Fruit fly (Drosophila melanogaster) whole organism, wandering third instar larva: ENCODE data around the gene CG9215.

ENCODE experiments used
- Abd-B ChIP-seq: fragments of >200 bp; optimal IDR thresholded peaks from 2 replicates; lab custom pipeline; 2017; ENCODE audit warnings: missing biosample characterization, missing genetic modification characterization
- Dfd ChIP-seq: fragments of >200 bp; optimal IDR thresholded peaks from 2 replicates; lab custom pipeline; 2017; ENCODE audit warnings: missing biosample characterization, missing genetic modification characterization
- Dif ChIP-seq: fragments of 200-275, 200-300 bp; sonication (Bioruptor generic); optimal IDR thresholded peaks from 2 replicates; lab custom pipeline; 2018; ENCODE audit warnings: missing biosample characterization, missing genetic modification characterization; ENCODE audit not compliant: partially characterized antibody
- HLH106 ChIP-seq: fragments of 200-800 bp; optimal IDR thresholded peaks from 3 replicates; lab custom pipeline; 2019; ENCODE audit warnings: missing biosample characterization, mild to moderate bottlenecking, missing genetic modification characterization, moderate library complexity
- br ChIP-seq: fragments of 200-800 bp; sonication (Bioruptor generic); optimal IDR thresholded peaks from 2 replicates; lab custom pipeline; 2016; ENCODE audit warnings: missing biosample characterization, missing genetic modification characterization
- brk ChIP-seq: fragments of 200-800 bp; sonication (Bioruptor generic); optimal IDR thresholded peaks from 2 replicates; lab custom pipeline; 2016; ENCODE audit warnings: missing biosample characterization, mild to moderate bottlenecking, missing genetic modification characterization
- jim ChIP-seq: fragments of 175-275, 200-325 bp; sonication (Bioruptor generic); optimal IDR thresholded peaks from 2 replicates; lab custom pipeline; 2016; ENCODE audit warnings: missing biosample characterization, mild to moderate bottlenecking, missing genetic modification characterization
- lola ChIP-seq: fragments of >200 bp; optimal IDR thresholded peaks from 2 replicates; lab custom pipeline; 2017; ENCODE audit warnings: missing biosample characterization, missing genetic modification characterization
- pan ChIP-seq: fragments of >200 bp; optimal IDR thresholded peaks from 2 replicates; lab custom pipeline; 2017

DNA sequence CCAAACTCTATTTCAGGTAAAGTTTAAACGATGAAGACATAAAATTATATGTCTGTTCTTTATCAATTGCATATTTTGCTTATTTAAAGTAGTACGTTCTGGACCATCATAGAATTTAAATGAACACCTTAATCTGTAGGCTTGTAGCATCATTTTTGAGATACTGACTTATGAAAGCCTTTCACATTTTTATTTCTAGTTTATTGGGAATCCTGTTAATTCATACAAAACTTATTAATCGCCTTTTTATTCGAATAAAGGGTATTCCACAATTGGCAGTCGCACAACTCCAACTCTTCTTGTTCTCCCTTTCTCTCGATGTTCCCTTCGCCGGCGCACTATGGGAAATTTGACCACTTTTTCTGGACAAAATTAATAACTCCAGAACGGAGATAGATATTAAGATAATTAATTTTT is 30.2 kb downstream of the CG9215 start:
- TF ChIP-seq Dif (no peak), Dfd (GFP tag; lab: Kevin White, UChicago) (no peak), lola (GFP tag; lab: Kevin White, UChicago) (no peak), brk (no peak), br (GFP tag; lab: Kevin White, UChicago) (peak; percentile 18), jim (no peak), HLH106 (peak; percentile 40), pan (lab: Kevin White, UChicago) (no peak), Abd-B (GFP tag; lab: Kevin White, UChicago) (no peak)
